Worm (Caenorhabditis elegans): ENCODE measurements around the gene fbxb-117.

- no peak for TF ChIP-seq ceh-82 (tag; optimal IDR thresholded peaks at IDR 0.05)
- no peak for TF ChIP-seq ztf-4 (tag; optimal IDR thresholded peaks at IDR 0.05)
- TF ChIP-seq unc-62 (GFP tag; optimal IDR thresholded peaks at IDR 0.05) = no peak
- no peak for TF ChIP-seq ZK546.5 (tag; optimal IDR thresholded peaks at IDR 0.05)
- TF ChIP-seq lin-13 (GFP tag; optimal IDR thresholded peaks at IDR 0.05) = no peak
- TF ChIP-seq nhr-12 (tag; optimal IDR thresholded peaks at IDR 0.05) = no peak
- TF ChIP-seq nhr-11 (tag; optimal IDR thresholded peaks at IDR 0.05) = no peak
- no peak for TF ChIP-seq fos-1 (tag; optimal IDR thresholded peaks at IDR 0.05)
- no peak for TF ChIP-seq lin-11 (tag; optimal IDR thresholded peaks at IDR 0.05)
- TF ChIP-seq nhr-237 (tag; optimal IDR thresholded peaks at IDR 0.05) = no peak
- TF ChIP-seq lsy-2 (tag; optimal IDR thresholded peaks at IDR 0.05) = no peak
- TF ChIP-seq mab-5 (tag; optimal IDR thresholded peaks at IDR 0.05) = no peak
Observed at ce11 chrV:19322387-19322786, 40.0 kb downstream of the fbxb-117 start, which contains the start of gene C43D7.4.

Measured in whole organism, L2 larva.